Fruit fly (Drosophila melanogaster): ENCODE data around the gene pnt.

The pnt gene

DNA sequence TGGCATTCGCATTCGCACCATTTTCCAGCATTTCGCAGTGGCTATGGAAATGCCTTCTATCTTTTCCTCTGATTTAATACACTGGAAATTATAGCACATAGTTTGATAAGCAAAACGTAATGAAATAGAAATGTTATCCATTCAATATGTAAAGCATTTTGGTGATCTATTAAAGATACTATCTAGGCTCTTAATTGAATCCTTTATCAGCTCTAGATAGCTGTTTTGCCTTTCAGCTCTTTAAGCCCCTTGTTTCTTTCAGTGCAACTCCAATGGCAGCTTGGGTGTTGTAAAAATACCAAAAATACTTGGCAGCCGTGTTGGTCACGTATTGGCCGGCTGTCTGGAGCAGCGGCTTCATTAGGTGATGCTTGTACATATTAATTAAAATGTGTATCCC is 19.1 kb upstream of the pnt start (continued):
- TF ChIP-seq Eip78C (GFP tag), result peak; percentile 56
- peak; percentile 68 for TF ChIP-seq CG32006 (GFP tag; optimal IDR thresholded peaks at IDR 0.05)
- peak; percentile 39 for TF ChIP-seq pdm3 (GFP tag; optimal IDR thresholded peaks at IDR 0.05)
- no peak for TF ChIP-seq ss (GFP tag; optimal IDR thresholded peaks at IDR 0.05)

DNA sequence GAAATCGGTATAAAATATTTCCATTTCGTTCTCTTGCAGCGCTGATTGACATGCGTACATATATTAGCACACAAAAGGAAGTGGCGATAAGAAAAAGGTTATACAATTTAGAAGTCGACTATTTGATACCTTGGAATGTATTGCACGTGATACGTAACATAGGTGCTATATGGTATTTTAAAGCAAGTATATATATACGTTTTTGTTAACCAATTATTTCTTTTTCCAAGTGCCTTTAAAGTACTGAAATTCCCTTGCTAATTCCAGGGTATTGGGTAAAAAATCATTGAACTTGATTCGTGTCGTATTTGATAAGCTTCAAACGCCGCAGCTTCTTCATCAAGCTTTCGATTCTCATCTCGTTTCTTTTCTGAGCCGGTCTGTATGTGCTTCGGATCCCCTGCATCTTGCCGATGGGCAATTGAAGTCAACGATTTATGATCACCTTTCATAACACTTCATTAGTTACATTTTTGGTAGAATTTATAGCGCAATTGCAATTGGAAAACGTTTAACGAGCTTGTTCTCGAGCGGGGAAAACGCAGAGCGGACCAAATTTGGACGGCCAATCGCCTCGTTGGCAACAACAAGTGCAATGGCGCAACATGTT is 17.7 kb upstream of the pnt start, which contains the start of gene CG4408:
TSS of gene CG4408 (minus strand) at position 60 of the 610 bp plus-strand sequence.
- peak; percentile 43; the same call in 1 of the 2 replicates for TF ChIP-seq CG11294 (GFP tag; IDR thresholded peaks at IDR 0.05)
- TF ChIP-seq Sox14 (GFP tag; optimal IDR thresholded peaks at IDR 0.05), result peak; percentile 87
- TF ChIP-seq Eip75B (GFP tag; optimal IDR thresholded peaks at IDR 0.05), result peak; percentile 88
- TF ChIP-seq Hr38 (GFP tag; optimal IDR thresholded peaks at IDR 0.05), result no peak
- peak; percentile 88 for TF ChIP-seq Ets21C (GFP tag; optimal IDR thresholded peaks at IDR 0.05)
- no peak for TF ChIP-seq CG9139 (GFP tag; optimal IDR thresholded peaks at IDR 0.05)
- peak; percentile 89 for TF ChIP-seq vri (GFP tag; optimal IDR thresholded peaks at IDR 0.05)
- peak; percentile 77 for TF ChIP-seq Ets96B (tag; optimal IDR thresholded peaks at IDR 0.05)
- peak; percentile 61 for TF ChIP-seq net (GFP tag; optimal IDR thresholded peaks at IDR 0.05)
- TF ChIP-seq Eip93F (GFP tag; optimal IDR thresholded peaks at IDR 0.05), result peak; percentile 30
- TF ChIP-seq dac (GFP tag; optimal IDR thresholded peaks at IDR 0.05), result no peak
- peak; percentile 73 for TF ChIP-seq CG32006 (GFP tag; optimal IDR thresholded peaks at IDR 0.05)
- TF ChIP-seq CG8632 (GFP tag; optimal IDR thresholded peaks at IDR 0.05), result peak; percentile 56
- TF ChIP-seq CG10669 (GFP tag; optimal IDR thresholded peaks at IDR 0.05), result peak; percentile 69
- peak; percentile 97 for TF ChIP-seq svp (GFP tag)
- TF ChIP-seq achi (GFP tag; optimal IDR thresholded peaks at IDR 0.05), result peak; percentile 69
- peak; percentile 85 for TF ChIP-seq CG6792 (GFP tag; optimal IDR thresholded peaks at IDR 0.05)
- peak; percentile 94 for TF ChIP-seq Hr39 (GFP tag; optimal IDR thresholded peaks at IDR 0.05)
- peak; percentile 49 for TF ChIP-seq CG1621 (tag; optimal IDR thresholded peaks at IDR 0.05)
- peak; percentile 69 for TF ChIP-seq Sox15 (GFP tag; optimal IDR thresholded peaks at IDR 0.05)
- peak; percentile 41 for TF ChIP-seq Lpt (GFP tag; optimal IDR thresholded peaks at IDR 0.05)
- peak; percentile 58 for TF ChIP-seq CG11902 (GFP tag; optimal IDR thresholded peaks at IDR 0.05)
- peak; percentile 23 for TF ChIP-seq dsx (GFP tag; optimal IDR thresholded peaks at IDR 0.05; ENCODE audit: poor library complexity, severe bottlenecking)
- peak; percentile 52 for TF ChIP-seq CG6276 (GFP tag; optimal IDR thresholded peaks at IDR 0.05)
- TF ChIP-seq topi (GFP tag; optimal IDR thresholded peaks at IDR 0.05), result peak; percentile 92
- peak; percentile 40 for TF ChIP-seq CG16779 (tag; optimal IDR thresholded peaks at IDR 0.05)
- peak; percentile 37 for TF ChIP-seq fd85E (GFP tag; optimal IDR thresholded peaks at IDR 0.05)
- TF ChIP-seq CG34406 (GFP tag; optimal IDR thresholded peaks at IDR 0.05), result peak; percentile 70
- TF ChIP-seq CG4318 (GFP tag; optimal IDR thresholded peaks at IDR 0.05), result peak; percentile 29
- peak; percentile 84 for TF ChIP-seq acj6 (GFP tag; optimal IDR thresholded peaks at IDR 0.05)
- peak; percentile 93 for TF ChIP-seq esn (GFP tag; optimal IDR thresholded peaks at IDR 0.05)
- peak; percentile 94 for TF ChIP-seq CG31627 (GFP tag; optimal IDR thresholded peaks at IDR 0.05)
- TF ChIP-seq Gug (GFP tag; IDR thresholded peaks at IDR 0.05), result peak; percentile 71
- TF ChIP-seq CG3032 (tag; optimal IDR thresholded peaks at IDR 0.05), result peak; percentile 77
- peak; percentile 82 for TF ChIP-seq pdm3 (GFP tag; optimal IDR thresholded peaks at IDR 0.05)
- TF ChIP-seq salr (GFP tag; optimal IDR thresholded peaks at IDR 0.05), result peak; percentile 16 to 37
- TF ChIP-seq fd59A (GFP tag; optimal IDR thresholded peaks at IDR 0.05), result peak; percentile 8
- peak; percentile 59 for TF ChIP-seq CG6808 (GFP tag; optimal IDR thresholded peaks at IDR 0.05)
- peak; percentile 76 for TF ChIP-seq eg (GFP tag; IDR thresholded peaks at IDR 0.05)
- TF ChIP-seq CG11762 (GFP tag; optimal IDR thresholded peaks at IDR 0.05; ENCODE audit: insufficient read depth), result peak; percentile 55
- peak; percentile 71 for TF ChIP-seq Blimp-1 (GFP tag; optimal IDR thresholded peaks at IDR 0.05)
- peak; percentile 91 for TF ChIP-seq lz (GFP tag; optimal IDR thresholded peaks at IDR 0.05)
- peak; percentile 51; the same call in 2 of the 3 replicates for TF ChIP-seq CG8119 (GFP tag; IDR thresholded peaks at IDR 0.05)
- TF ChIP-seq fkh (GFP tag; optimal IDR thresholded peaks at IDR 0.05), result no peak
- peak; percentile 52 for TF ChIP-seq spab (GFP tag; optimal IDR thresholded peaks at IDR 0.05)
- TF ChIP-seq CG7368 (GFP tag; optimal IDR thresholded peaks at IDR 0.05), result peak; percentile 75
- TF ChIP-seq cyc (GFP tag; optimal IDR thresholded peaks at IDR 0.05), result peak; percentile 92

All from whole organism, prepupa.